Fruit fly (Drosophila melanogaster) whole organism, embryonic: Measurements from ENCODE around the gene mus201.

Source experiments
- Atf3 ChIP-seq: fragments of 200-800 bp; sonication (Bioruptor generic); optimal IDR thresholded peaks from 3 replicates; lab custom pipeline; 2016; ENCODE audit warnings: missing biosample characterization, missing genetic modification characterization
- Bgb ChIP-seq: fragments of 200-800 bp; sonication (Bioruptor generic); IDR thresholded peaks from 2 replicates; pipeline ENCODE4 v1.3.6; 2022; ENCODE audit warnings: missing biosample characterization, missing genetic modification characterization; ENCODE audit not compliant: partially characterized antibody
- CG10267 ChIP-seq: fragments of 200-800 bp; sonication (Bioruptor generic); optimal IDR thresholded peaks from 2 replicates; lab custom pipeline; 2018; ENCODE audit warnings: missing biosample characterization, mild to moderate bottlenecking, missing genetic modification characterization, moderate library complexity
- CG10654 ChIP-seq: fragments of 200-800 bp; sonication (Bioruptor generic); optimal IDR thresholded peaks from 2 replicates; lab custom pipeline; 2016; ENCODE audit warnings: missing biosample characterization, missing genetic modification characterization
- CG12744 ChIP-seq: fragments of 200-800 bp; sonication (Bioruptor generic); optimal IDR thresholded peaks from 2 replicates; lab custom pipeline; 2016; ENCODE audit warnings: missing biosample characterization, missing genetic modification characterization
- CG13424 ChIP-seq: fragments of 200-800 bp; sonication (Bioruptor generic); optimal IDR thresholded peaks from 2 replicates; lab custom pipeline; 2019; ENCODE audit warnings: missing biosample characterization, mild to moderate bottlenecking, missing genetic modification characterization, moderate library complexity
- CG15269 ChIP-seq: fragments of 200-800 bp; sonication (Bioruptor generic); optimal IDR thresholded peaks from 2 replicates; lab custom pipeline; 2018; ENCODE audit warnings: missing biosample characterization, mild to moderate bottlenecking, missing genetic modification characterization, moderate library complexity
- CG17328 ChIP-seq: fragments of 200-800 bp; sonication (Bioruptor generic); IDR thresholded peaks from 2 replicates; pipeline ENCODE4 v1.3.6; 2022; ENCODE audit warnings: missing biosample characterization, missing genetic modification characterization
- CG17359 ChIP-seq: fragments of 200-800 bp; sonication (Bioruptor generic); optimal IDR thresholded peaks from 3 replicates; lab custom pipeline; 2018; ENCODE audit warnings: missing biosample characterization, mild to moderate bottlenecking, missing genetic modification characterization, moderate library complexity
- CG18619 ChIP-seq: fragments of 200-800 bp; sonication (Bioruptor generic); optimal IDR thresholded peaks from 3 replicates; lab custom pipeline; 2017; ENCODE audit warnings: missing biosample characterization, mild to moderate bottlenecking, missing genetic modification characterization
- CG18764 ChIP-seq: fragments of 200-800 bp; sonication (Bioruptor generic); optimal IDR thresholded peaks from 3 replicates; lab custom pipeline; 2016; ENCODE audit warnings: missing biosample characterization, missing genetic modification characterization
- CG30020 ChIP-seq: fragments of 200-800 bp; optimal IDR thresholded peaks from 2 replicates; lab custom pipeline; 2019; ENCODE audit warnings: missing biosample characterization, mild to moderate bottlenecking, missing genetic modification characterization, moderate library complexity
- CG3065 ChIP-seq: fragments of 200-800 bp; sonication (Bioruptor generic); optimal IDR thresholded peaks from 2 replicates; lab custom pipeline; 2016; ENCODE audit warnings: missing biosample characterization, missing genetic modification characterization
- CG3995 ChIP-seq: fragments of 200-800 bp; sonication (Bioruptor generic); optimal IDR thresholded peaks from 3 replicates; lab custom pipeline; 2016; ENCODE audit warnings: missing biosample characterization, missing genetic modification characterization
- CG4820 ChIP-seq: fragments of 200-800 bp; sonication (Bioruptor generic); optimal IDR thresholded peaks from 3 replicates; lab custom pipeline; 2016; ENCODE audit warnings: missing biosample characterization, missing genetic modification characterization
- CG6175 ChIP-seq: fragments of 200-800 bp; sonication (Bioruptor generic); IDR thresholded peaks from 3 replicates; pipeline ENCODE4 v1.3.6; 2022; ENCODE audit warnings: missing biosample characterization, missing genetic modification characterization
- CG6765 ChIP-seq: fragments of 200-800 bp; sonication (Bioruptor generic); optimal IDR thresholded peaks from 3 replicates; lab custom pipeline; 2017; ENCODE audit warnings: missing biosample characterization, mild to moderate bottlenecking, missing genetic modification characterization
- CG7928 ChIP-seq: fragments of 200-800 bp; sonication (Bioruptor generic); optimal IDR thresholded peaks from 2 replicates; lab custom pipeline; 2017; ENCODE audit warnings: missing biosample characterization, mild to moderate bottlenecking, missing genetic modification characterization
- CG9876 ChIP-seq: fragments of 200-800 bp; sonication (Bioruptor generic); optimal IDR thresholded peaks from 2 replicates; lab custom pipeline; 2016; ENCODE audit warnings: missing biosample characterization, missing genetic modification characterization
- Fer3 ChIP-seq: fragments of 200-800 bp; sonication (Bioruptor generic); optimal IDR thresholded peaks from 2 replicates; lab custom pipeline; 2018; ENCODE audit warnings: missing biosample characterization, mild to moderate bottlenecking, missing genetic modification characterization, moderate library complexity
- Gug ChIP-seq: fragments of 200-800 bp; sonication (Bioruptor generic); IDR thresholded peaks from 4 replicates; pipeline ENCODE4 v1.3.6; 2022; ENCODE audit warnings: missing biosample characterization, missing genetic modification characterization
- HLH3B ChIP-seq: fragments of 200-800 bp; sonication (Bioruptor generic); IDR thresholded peaks from 2 replicates; pipeline ENCODE4 v1.3.6; 2022; ENCODE audit warnings: missing biosample characterization, missing genetic modification characterization
- Mad ChIP-seq: fragments of 200-800 bp; sonication (Bioruptor generic); optimal IDR thresholded peaks from 2 replicates; lab custom pipeline; 2016; ENCODE audit warnings: missing biosample characterization, missing genetic modification characterization
- NFAT ChIP-seq: fragments of 200-800 bp; sonication (Bioruptor generic); IDR thresholded peaks from 2 replicates; pipeline ENCODE4 v1.3.6; 2022; ENCODE audit warnings: missing biosample characterization, missing genetic modification characterization
- Neu2 ChIP-seq: fragments of 200-800 bp; sonication (Bioruptor generic); optimal IDR thresholded peaks from 3 replicates; lab custom pipeline; 2016; ENCODE audit warnings: missing biosample characterization, missing genetic modification characterization, borderline replicate concordance
- Opbp ChIP-seq: fragments of 200-800 bp; sonication (Bioruptor generic); IDR thresholded peaks from 3 replicates; pipeline ENCODE4 v1.3.6; 2022; ENCODE audit warnings: missing biosample characterization, missing genetic modification characterization; ENCODE audit not compliant: partially characterized antibody
- Pdp1 ChIP-seq, 2 experiments: fragments of 200-800 bp; sonication (Bioruptor generic); optimal IDR thresholded peaks; 3 replicates each; lab custom pipeline; 2016; ENCODE audit warnings: missing biosample characterization in 2 of 2, missing genetic modification characterization in 2 of 2, mild to moderate bottlenecking in 1 of 2, moderate library complexity in 1 of 2
- Six4 ChIP-seq: fragments of 200-800 bp; sonication (Bioruptor generic); optimal IDR thresholded peaks from 2 replicates; lab custom pipeline; 2016; ENCODE audit warnings: missing biosample characterization, missing genetic modification characterization
- Xrp1 ChIP-seq: fragments of 200-800 bp; sonication (Bioruptor generic); IDR thresholded peaks from 2 replicates; pipeline ENCODE4 v1.3.6; 2022; ENCODE audit warnings: missing biosample characterization, missing genetic modification characterization
- aop ChIP-seq: fragments of 200-800 bp; sonication (Bioruptor generic); IDR thresholded peaks from 2 replicates; pipeline ENCODE4 v1.3.6; 2022; ENCODE audit warnings: missing biosample characterization, missing genetic modification characterization
- az2 ChIP-seq: fragments of 200-800 bp; sonication (Bioruptor generic); optimal IDR thresholded peaks from 3 replicates; lab custom pipeline; 2016; ENCODE audit warnings: missing biosample characterization, missing genetic modification characterization
- cato ChIP-seq: fragments of 200-800 bp; sonication (Bioruptor generic); optimal IDR thresholded peaks from 2 replicates; lab custom pipeline; 2016; ENCODE audit warnings: missing biosample characterization, missing genetic modification characterization, borderline replicate concordance
- dm ChIP-seq: fragments of 200-800 bp; sonication (Bioruptor generic); optimal IDR thresholded peaks from 3 replicates; lab custom pipeline; 2016; ENCODE audit warnings: missing biosample characterization, missing genetic modification characterization
- emc ChIP-seq: fragments of 200-800 bp; sonication (Bioruptor generic); optimal IDR thresholded peaks from 2 replicates; lab custom pipeline; 2016; ENCODE audit warnings: missing biosample characterization, missing genetic modification characterization
- fd64A ChIP-seq: fragments of 200-800 bp; sonication (Bioruptor generic); optimal IDR thresholded peaks from 3 replicates; lab custom pipeline; 2018; ENCODE audit warnings: missing biosample characterization, mild to moderate bottlenecking, missing genetic modification characterization
- gcm2 ChIP-seq: fragments of 200-800 bp; sonication (Bioruptor generic); optimal IDR thresholded peaks from 2 replicates; lab custom pipeline; 2016; ENCODE audit warnings: missing biosample characterization, missing genetic modification characterization
- kay ChIP-seq: fragments of 200-800 bp; sonication (Bioruptor generic); optimal IDR thresholded peaks from 2 replicates; lab custom pipeline; 2016; ENCODE audit warnings: missing biosample characterization, missing genetic modification characterization
- lola ChIP-seq, 3 experiments: fragments of >200 bp in 2 of 3; fragments of 200-800 bp in 1 of 3; sonication (Bioruptor generic) in 1 of 3; optimal IDR thresholded peaks; 2 replicates each; lab custom pipeline; 2017 to 2019; ENCODE audit warnings: missing biosample characterization in 3 of 3, missing genetic modification characterization in 3 of 3, mild to moderate bottlenecking in 1 of 3, moderate library complexity in 1 of 3
- nerfin-1 ChIP-seq: fragments of 200-800 bp; sonication (Bioruptor generic); optimal IDR thresholded peaks from 3 replicates; lab custom pipeline; 2019; ENCODE audit warnings: missing biosample characterization, mild to moderate bottlenecking, missing genetic modification characterization, moderate library complexity
- otp ChIP-seq: fragments of 200-800 bp; sonication (Bioruptor generic); IDR thresholded peaks from 3 replicates; pipeline ENCODE4, ENCODE4 v1.3.6; 2022; ENCODE audit warnings: missing biosample characterization, missing genetic modification characterization
- pb ChIP-seq: fragments of 200-800 bp; sonication (Bioruptor generic); optimal IDR thresholded peaks from 3 replicates; lab custom pipeline; 2016; ENCODE audit warnings: missing biosample characterization, missing genetic modification characterization
- psq ChIP-seq: fragments of 200-800 bp; sonication (Bioruptor generic); optimal IDR thresholded peaks from 2 replicates; lab custom pipeline; 2017; ENCODE audit warnings: missing biosample characterization, missing genetic modification characterization
- ro ChIP-seq: fragments of 200-800 bp; sonication (Bioruptor generic); IDR thresholded peaks from 2 replicates; pipeline ENCODE4 v1.3.6; 2022; ENCODE audit warnings: missing biosample characterization, missing genetic modification characterization
- schlank ChIP-seq: fragments of 200-800 bp; sonication (Bioruptor generic); optimal IDR thresholded peaks from 2 replicates; lab custom pipeline; 2018; ENCODE audit warnings: missing biosample characterization, mild to moderate bottlenecking, missing genetic modification characterization
- sob ChIP-seq: fragments of 200-800 bp; sonication (Bioruptor generic); IDR thresholded peaks from 2 replicates; pipeline ENCODE4 v1.3.6; 2022; ENCODE audit warnings: missing biosample characterization, missing genetic modification characterization
- ssp ChIP-seq: fragments of 200-800 bp; sonication (Bioruptor generic); IDR thresholded peaks from 2 replicates; pipeline ENCODE4 v1.3.6; 2022; ENCODE audit warnings: missing biosample characterization, missing genetic modification characterization
- tx ChIP-seq: fragments of 200-800 bp; sonication (Bioruptor generic); optimal IDR thresholded peaks from 2 replicates; lab custom pipeline; 2016; ENCODE audit warnings: missing biosample characterization, missing genetic modification characterization
- unc-4 ChIP-seq: fragments of 200-800 bp; sonication (Bioruptor generic); IDR thresholded peaks from 2 replicates; pipeline ENCODE4 v1.3.6; 2022; ENCODE audit warnings: missing biosample characterization, missing genetic modification characterization; ENCODE audit not compliant: partially characterized antibody

The mus201 gene

DNA sequence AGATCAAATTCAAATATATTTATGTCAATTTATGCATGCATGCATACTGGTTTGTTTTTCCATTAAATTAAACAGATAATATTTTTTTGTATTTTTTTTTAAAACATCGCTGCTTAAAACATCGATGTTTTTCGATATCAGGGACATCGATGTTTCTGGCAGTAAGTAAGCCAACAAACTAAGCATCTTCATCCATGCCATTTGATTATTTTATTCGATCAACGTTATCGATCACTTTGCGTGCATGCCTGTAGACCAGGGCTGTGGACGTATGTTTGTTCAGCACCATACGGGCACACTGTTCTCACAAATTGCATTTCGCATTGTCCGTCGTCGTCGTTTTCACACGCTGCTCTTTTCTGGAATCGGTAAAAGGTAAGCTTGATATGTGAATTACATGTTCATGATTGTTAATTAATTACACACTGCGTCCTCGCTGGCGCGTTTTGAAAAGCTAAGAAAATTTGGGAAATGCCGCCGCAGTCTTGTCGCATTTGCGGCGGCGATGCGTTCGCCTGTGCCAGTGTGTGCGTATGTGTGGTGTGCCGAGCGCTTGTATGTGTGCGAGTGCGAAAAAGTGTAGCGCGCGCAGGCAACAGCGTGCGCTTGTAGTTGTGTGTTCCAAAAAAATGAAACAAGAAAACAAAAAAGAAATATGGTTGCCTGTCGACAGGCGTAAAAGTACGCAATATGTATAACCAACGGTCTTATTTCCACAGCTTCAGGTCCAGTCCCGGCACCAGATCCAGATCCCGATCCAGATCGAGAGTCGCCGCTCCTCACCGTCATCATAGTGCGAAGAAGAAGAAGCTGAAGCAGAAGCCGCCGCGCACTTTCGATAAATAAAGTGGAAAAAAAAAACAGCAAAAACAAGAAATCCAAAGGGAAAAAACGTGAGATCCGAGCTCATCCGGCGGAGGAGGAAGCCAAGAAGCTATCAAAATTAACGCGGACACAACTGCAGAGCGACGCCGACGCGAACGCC, 34.4 kb upstream of the mus201 start, which contains the start of gene emb (continued):
- TF ChIP-seq sob (GFP tag; lab: Robert Waterston, UW) (peak; percentile 57; the same call in 1 of the 2 replicates), emc (GFP tag; lab: Kevin White, UChicago) (no peak), Atf3 (GFP tag; lab: Kevin White, UChicago) (no peak), pb (GFP tag; lab: Kevin White, UChicago) (peak; percentile 36), Gug (no peak), Neu2 (no peak), nerfin-1 (tag; lab: Kevin White, UChicago) (peak; percentile 89), Xrp1 (peak; percentile 37; the same call in 1 of the 2 replicates), CG10654 (GFP tag; lab: Kevin White, UChicago) (peak; percentile 7), aop (GFP tag; lab: Robert Waterston, UW) (0 out of 2 replicates have a peak, but pooled peaks have one; percentile 30), CG17328 (0 out of 2 replicates have a peak, but pooled peaks have one; percentile 24), Mad (GFP tag; lab: Kevin White, UChicago) (peak; percentile 65), CG6175 (GFP tag; lab: Robert Waterston, UW) (no peak), fd64A (GFP tag; lab: Kevin White, UChicago) (peak; percentile 2), Pdp1 (GFP tag; optimal IDR thresholded peaks at IDR 0.05; lab: Kevin White, UChicago) (peak in 1 of 2 experiments; percentile 17), Fer3 (peak; percentile 30), CG17359 (tag; lab: Kevin White, UChicago) (peak; percentile 19), otp (GFP tag; lab: Robert Waterston, UW) (0 out of 3 replicates have a peak, but pooled peaks have one; percentile 9), az2 (GFP tag; lab: Kevin White, UChicago) (peak; percentile 51), CG18764 (GFP tag; lab: Kevin White, UChicago) (peak; percentile 29), CG30020 (peak; percentile 71), ro (GFP tag; lab: Robert Waterston, UW) (no peak), NFAT (peak; percentile 58), lola (GFP tag; optimal IDR thresholded peaks at IDR 0.05; lab: Kevin White, UChicago) (peak in 1 of 3 experiments; percentile 38), CG12744 (GFP tag; lab: Kevin White, UChicago) (peak; percentile 9), CG10267 (tag; lab: Kevin White, UChicago) (peak; percentile 74), CG18619 (GFP tag; lab: Kevin White, UChicago) (peak; percentile 15), CG6765 (GFP tag; lab: Kevin White, UChicago) (no peak), cato (GFP tag; lab: Kevin White, UChicago) (peak; percentile 13), gcm2 (peak; percentile 26), CG9876 (GFP tag; lab: Kevin White, UChicago) (peak; percentile 25), dm (GFP tag; lab: Kevin White, UChicago) (peak; percentile 83), HLH3B (GFP tag; lab: Robert Waterston, UW) (no peak), CG15269 (tag; lab: Kevin White, UChicago) (no peak), Bgb (GFP tag; lab: Robert Waterston, UW) (peak; percentile 97), unc-4 (GFP tag; lab: Robert Waterston, UW) (peak; percentile 87), CG7928 (GFP tag; lab: Kevin White, UChicago) (peak; percentile 93), CG3995 (peak; percentile 47), Opbp (GFP tag; lab: Robert Waterston, UW) (peak; percentile 96), tx (GFP tag; lab: Kevin White, UChicago) (peak; percentile 44), CG3065 (GFP tag; lab: Kevin White, UChicago) (no peak), psq (peak; percentile 19), CG4820 (GFP tag; lab: Kevin White, UChicago) (peak; percentile 48), CG13424 (peak; percentile 26), schlank (tag; lab: Kevin White, UChicago) (no peak), ssp (peak; percentile 68), Six4 (GFP tag; lab: Kevin White, UChicago) (peak; percentile 46), kay (GFP tag; lab: Kevin White, UChicago) (no peak)
